Worm (Caenorhabditis elegans) whole organism, L3 larva: ENCODE measurements around the gene dhp-2.

Source experiments
- ceh-28 ChIP-seq: fragments of 150-350 bp; optimal IDR thresholded peaks from 2 replicates; lab custom pipeline; 2014; ENCODE audit warnings: missing biosample characterization, missing genetic modification reagents, missing genetic modification characterization
- ceh-9 ChIP-seq: sonication (generic microtip); optimal IDR thresholded peaks from 2 replicates; lab custom pipeline; 2018; ENCODE audit warnings: missing biosample characterization, missing genetic modification characterization
- egl-27 ChIP-seq: sonication (generic microtip); optimal IDR thresholded peaks from 4 replicates; lab custom pipeline; 2017; ENCODE audit warnings: missing biosample characterization, missing genetic modification reagents, missing genetic modification characterization
- fos-1 ChIP-seq: fragments of 150-350 bp; optimal IDR thresholded peaks from 2 replicates; lab custom pipeline; 2014; ENCODE audit warnings: missing biosample characterization, missing genetic modification characterization
- nhr-23 ChIP-seq: fragments of 150-350 bp; optimal IDR thresholded peaks from 2 replicates; lab custom pipeline; 2014; ENCODE audit warnings: missing biosample characterization, missing genetic modification reagents, missing genetic modification characterization
- nhr-28 ChIP-seq: fragments of 150-350 bp; optimal IDR thresholded peaks from 2 replicates; lab custom pipeline; 2014; ENCODE audit warnings: missing biosample characterization, missing genetic modification characterization
- pqm-1 ChIP-seq: fragments of 150-350 bp; optimal IDR thresholded peaks from 2 replicates; lab custom pipeline; 2017; ENCODE audit warnings: missing biosample characterization, missing genetic modification characterization, inconsistent platforms
- skn-1 ChIP-seq: fragments of 150-350 bp; optimal IDR thresholded peaks from 2 replicates; lab custom pipeline; 2014; ENCODE audit warnings: missing biosample characterization, missing genetic modification characterization
- snpc-4 ChIP-seq: fragments of 150-350 bp; optimal IDR thresholded peaks from 2 replicates; lab custom pipeline; 2014; ENCODE audit warnings: missing biosample characterization, missing genetic modification characterization

DNA sequence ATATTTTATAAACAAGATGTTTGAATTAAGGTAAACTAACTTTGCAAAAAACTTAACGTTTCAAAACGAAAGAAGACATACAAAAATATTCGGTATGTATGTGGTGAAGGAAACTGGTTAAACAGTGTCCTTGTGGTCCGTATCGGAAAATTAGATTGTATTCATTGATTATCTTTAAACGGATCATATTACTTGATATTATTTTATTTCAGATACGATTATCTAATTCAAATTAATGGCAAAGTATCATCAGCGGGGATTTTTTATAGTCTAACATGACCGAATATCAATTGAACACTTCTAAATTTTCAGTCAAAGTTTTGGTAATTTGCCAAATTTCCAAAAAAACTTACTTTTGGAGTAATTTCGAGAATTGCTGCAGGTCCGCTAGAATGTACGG is 28.9 kb downstream of the dhp-2 start, which contains the start of gene C47E12.13:
- TF ChIP-seq snpc-4 (no peak), pqm-1 (no peak), nhr-28 (tag; lab: Kevin White, UChicago) (no peak), egl-27 (no peak), ceh-9 (no peak), nhr-23 (no peak), fos-1 (tag; lab: Kevin White, UChicago) (no peak), ceh-28 (tag; lab: Kevin White, UChicago) (no peak), skn-1 (tag; lab: Kevin White, UChicago) (no peak)
